Fruit fly (Drosophila melanogaster) whole organism, prepupa: ENCODE results near the gene CG32767.

Source experiments
- Blimp-1 ChIP-seq: fragments of 200-800 bp; sonication (Bioruptor generic); optimal IDR thresholded peaks from 3 replicates; lab custom pipeline; 2017; ENCODE audit warnings: missing biosample characterization, missing genetic modification characterization, mild to moderate bottlenecking, moderate library complexity, missing genetic modification reagents
- CG10669 ChIP-seq: fragments of 200-800 bp; sonication (Bioruptor generic); optimal IDR thresholded peaks from 3 replicates; lab custom pipeline; 2018; ENCODE audit warnings: missing biosample characterization, mild to moderate bottlenecking, missing genetic modification characterization, moderate library complexity
- CG11294 ChIP-seq: fragments of 200-800 bp; sonication (Bioruptor generic); IDR thresholded peaks from 2 replicates; pipeline ENCODE4 v1.3.6; 2022; ENCODE audit warnings: missing biosample characterization, missing genetic modification characterization
- CG11902 ChIP-seq: fragments of 200-800 bp; sonication (Bioruptor generic); optimal IDR thresholded peaks from 3 replicates; lab custom pipeline; 2016; ENCODE audit warnings: missing biosample characterization, missing genetic modification characterization
- CG15336 ChIP-seq: fragments of 200-800 bp; sonication (Bioruptor generic); IDR thresholded peaks from 2 replicates; pipeline ENCODE4 v1.3.6; 2022; ENCODE audit warnings: missing biosample characterization, missing genetic modification characterization
- CG1621 ChIP-seq: fragments of 200-800 bp; sonication (Bioruptor generic); optimal IDR thresholded peaks from 3 replicates; lab custom pipeline; 2018; ENCODE audit warnings: missing biosample characterization, mild to moderate bottlenecking, missing genetic modification characterization
- CG16779 ChIP-seq: fragments of 200-800 bp; sonication (Bioruptor generic); optimal IDR thresholded peaks from 3 replicates; lab custom pipeline; 2017; ENCODE audit warnings: missing biosample characterization, mild to moderate bottlenecking, missing genetic modification characterization
- CG3032 ChIP-seq: fragments of 200-800 bp; optimal IDR thresholded peaks from 2 replicates; lab custom pipeline; 2019; ENCODE audit warnings: missing biosample characterization, mild to moderate bottlenecking, missing genetic modification characterization, moderate library complexity
- CG31627 ChIP-seq: fragments of 200-800 bp; sonication (Bioruptor generic); optimal IDR thresholded peaks from 3 replicates; lab custom pipeline; 2016; ENCODE audit warnings: missing biosample characterization, missing genetic modification characterization
- CG32006 ChIP-seq: fragments of 200-800 bp; sonication (Bioruptor generic); optimal IDR thresholded peaks from 3 replicates; lab custom pipeline; 2017; ENCODE audit warnings: missing biosample characterization, mild to moderate bottlenecking, missing genetic modification characterization
- CG34406 ChIP-seq: fragments of 200-800 bp; sonication (Bioruptor generic); optimal IDR thresholded peaks from 3 replicates; lab custom pipeline; 2016; ENCODE audit warnings: missing biosample characterization, missing genetic modification characterization
- CG3919 ChIP-seq: fragments of 200-800 bp; sonication (Bioruptor generic); optimal IDR thresholded peaks from 3 replicates; lab custom pipeline; 2016; ENCODE audit warnings: missing biosample characterization, missing genetic modification characterization
- CG4318 ChIP-seq: fragments of 200-800 bp; sonication (Bioruptor generic); optimal IDR thresholded peaks from 3 replicates; lab custom pipeline; 2017; ENCODE audit warnings: missing biosample characterization, mild to moderate bottlenecking, missing genetic modification characterization
- CG6163 ChIP-seq: fragments of 200-800 bp; sonication (Bioruptor generic); IDR thresholded peaks from 3 replicates; pipeline ENCODE4 v1.3.6; 2022; ENCODE audit warnings: missing biosample characterization, missing genetic modification characterization
- CG6276 ChIP-seq: fragments of 200-800 bp; sonication (Bioruptor generic); optimal IDR thresholded peaks from 2 replicates; lab custom pipeline; 2017; ENCODE audit warnings: missing biosample characterization, mild to moderate bottlenecking, missing genetic modification characterization
- CG6792 ChIP-seq: fragments of 200-800 bp; sonication (Bioruptor generic); optimal IDR thresholded peaks from 3 replicates; lab custom pipeline; 2016; ENCODE audit warnings: missing biosample characterization, missing genetic modification characterization
- CG7368 ChIP-seq: fragments of 200-800 bp; sonication (Bioruptor generic); optimal IDR thresholded peaks from 3 replicates; lab custom pipeline; 2016; ENCODE audit warnings: missing biosample characterization, missing genetic modification characterization
- CG8119 ChIP-seq: fragments of 200-800 bp; sonication (Bioruptor generic); IDR thresholded peaks from 3 replicates; pipeline ENCODE4 v1.3.6; 2022; ENCODE audit warnings: missing biosample characterization, missing genetic modification characterization
- CG8319 ChIP-seq: fragments of 200-800 bp; sonication (Bioruptor generic); optimal IDR thresholded peaks from 3 replicates; lab custom pipeline; 2016; ENCODE audit warnings: missing biosample characterization, missing genetic modification characterization
- CG9139 ChIP-seq: fragments of 200-800 bp; sonication (Bioruptor generic); optimal IDR thresholded peaks from 3 replicates; lab custom pipeline; 2017; ENCODE audit warnings: missing biosample characterization, mild to moderate bottlenecking, missing genetic modification characterization
- Eip75B ChIP-seq: fragments of 200-800 bp; sonication (Bioruptor generic); optimal IDR thresholded peaks from 3 replicates; lab custom pipeline; 2016; ENCODE audit warnings: missing biosample characterization, missing genetic modification characterization
- Eip78C ChIP-seq: fragments of 200-800 bp; sonication (Bioruptor generic); peaks from one replicate; lab custom pipeline; 2016; ENCODE audit warnings: missing biosample characterization, missing genetic modification characterization
- Eip93F ChIP-seq: fragments of 200-800 bp; sonication (Bioruptor generic); optimal IDR thresholded peaks from 2 replicates; lab custom pipeline; 2016; ENCODE audit warnings: missing biosample characterization, mild to moderate bottlenecking, missing genetic modification characterization
- Ets21C ChIP-seq: fragments of 200-800 bp; sonication (Bioruptor generic); optimal IDR thresholded peaks from 3 replicates; lab custom pipeline; 2016; ENCODE audit warnings: missing biosample characterization, missing genetic modification characterization
- Ets96B ChIP-seq: fragments of 200-800 bp; optimal IDR thresholded peaks from 2 replicates; lab custom pipeline; 2019; ENCODE audit warnings: missing biosample characterization, mild to moderate bottlenecking, missing genetic modification characterization, moderate library complexity
- Gug ChIP-seq: fragments of 200-800 bp; sonication (Bioruptor generic); IDR thresholded peaks from 2 replicates; pipeline ENCODE4 v1.3.6; 2022; ENCODE audit warnings: missing biosample characterization, missing genetic modification characterization
- Hr38 ChIP-seq: sonication (Bioruptor generic); optimal IDR thresholded peaks from 2 replicates; lab custom pipeline; 2016; ENCODE audit warnings: missing biosample characterization, missing genetic modification characterization
- Hr39 ChIP-seq: fragments of 200-800 bp; sonication (Bioruptor generic); optimal IDR thresholded peaks from 2 replicates; lab custom pipeline; 2016; ENCODE audit warnings: missing biosample characterization, missing genetic modification characterization
- Hr4 ChIP-seq: fragments of 200-800 bp; sonication (Bioruptor generic); optimal IDR thresholded peaks from 3 replicates; lab custom pipeline; 2016; ENCODE audit warnings: missing biosample characterization, missing genetic modification characterization
- Met ChIP-seq: fragments of 200-800 bp; sonication (Bioruptor generic); optimal IDR thresholded peaks from 3 replicates; lab custom pipeline; 2016; ENCODE audit warnings: missing biosample characterization, missing genetic modification characterization
- Sox102F ChIP-seq: fragments of 200-800 bp; sonication (Bioruptor generic); optimal IDR thresholded peaks from 2 replicates; lab custom pipeline; 2016; ENCODE audit warnings: missing biosample characterization, mild to moderate bottlenecking, missing genetic modification characterization
- Sox14 ChIP-seq: fragments of 200-800 bp; sonication (Bioruptor generic); optimal IDR thresholded peaks from 3 replicates; lab custom pipeline; 2016; ENCODE audit warnings: missing biosample characterization, missing genetic modification characterization
- acj6 ChIP-seq: fragments of 200-800 bp; sonication (Bioruptor generic); optimal IDR thresholded peaks from 3 replicates; lab custom pipeline; 2016; ENCODE audit warnings: missing biosample characterization, missing genetic modification characterization
- cyc ChIP-seq: fragments of 200-800 bp; sonication (Bioruptor generic); optimal IDR thresholded peaks from 3 replicates; lab custom pipeline; 2016; ENCODE audit warnings: missing biosample characterization, missing genetic modification characterization
- dac ChIP-seq: fragments of 200-800 bp; sonication (Bioruptor generic); optimal IDR thresholded peaks from 2 replicates; lab custom pipeline; 2017; ENCODE audit warnings: missing biosample characterization, mild to moderate bottlenecking, missing genetic modification characterization
- dsx ChIP-seq: fragments of 200-800 bp; optimal IDR thresholded peaks from 3 replicates; lab custom pipeline; 2019; ENCODE audit warnings: missing biosample characterization, mild to moderate bottlenecking, missing genetic modification characterization, moderate library complexity; ENCODE audit not compliant: poor library complexity, severe bottlenecking
- esn ChIP-seq: fragments of 200-800 bp; sonication (Bioruptor generic); optimal IDR thresholded peaks from 2 replicates; lab custom pipeline; 2016; ENCODE audit warnings: missing biosample characterization, mild to moderate bottlenecking, missing genetic modification characterization, moderate library complexity
- fd59A ChIP-seq: fragments of 200-800 bp; sonication (Bioruptor generic); optimal IDR thresholded peaks from 2 replicates; lab custom pipeline; 2017; ENCODE audit warnings: missing biosample characterization, mild to moderate bottlenecking, missing genetic modification characterization, missing genetic modification reagents
- lz ChIP-seq: fragments of 200-800 bp; sonication (Bioruptor generic); optimal IDR thresholded peaks from 3 replicates; lab custom pipeline; 2016; ENCODE audit warnings: missing biosample characterization, missing genetic modification characterization
- net ChIP-seq: fragments of 200-800 bp; sonication (Bioruptor generic); optimal IDR thresholded peaks from 3 replicates; lab custom pipeline; 2016; ENCODE audit warnings: missing biosample characterization, missing genetic modification characterization
- pdm3 ChIP-seq: fragments of 200-800 bp; sonication (Bioruptor generic); optimal IDR thresholded peaks from 3 replicates; lab custom pipeline; 2016; ENCODE audit warnings: missing biosample characterization, missing genetic modification characterization
- salr ChIP-seq, 2 experiments: fragments of 200-800 bp; sonication (Bioruptor generic); optimal IDR thresholded peaks; 3 replicates each; lab custom pipeline; 2016 to 2018; ENCODE audit warnings: missing biosample characterization in 2 of 2, missing genetic modification characterization in 2 of 2, mild to moderate bottlenecking in 1 of 2
- spab ChIP-seq: fragments of 200-800 bp; sonication (Bioruptor generic); optimal IDR thresholded peaks from 2 replicates; lab custom pipeline; 2017; ENCODE audit warnings: missing biosample characterization, mild to moderate bottlenecking, missing genetic modification characterization, missing genetic modification reagents
- ss ChIP-seq, 2 experiments: fragments of 200-800 bp; sonication (Bioruptor generic); optimal IDR thresholded peaks; 2 replicates in 1 of 2; 3 replicates in 1 of 2; lab custom pipeline; 2017 to 2018; ENCODE audit warnings: mild to moderate bottlenecking in 2 of 2, missing biosample characterization in 2 of 2, missing genetic modification characterization in 2 of 2, moderate library complexity in 1 of 2
- svp ChIP-seq: fragments of 200-800 bp; sonication (Bioruptor generic); peaks from one replicate; lab custom pipeline; 2016; ENCODE audit warnings: missing biosample characterization, missing genetic modification characterization
- topi ChIP-seq: fragments of 200-800 bp; sonication (Bioruptor generic); optimal IDR thresholded peaks from 3 replicates; lab custom pipeline; 2016; ENCODE audit warnings: missing biosample characterization, missing genetic modification characterization
- vri ChIP-seq: fragments of 200-800 bp; sonication (Bioruptor generic); optimal IDR thresholded peaks from 3 replicates; lab custom pipeline; 2016; ENCODE audit warnings: missing biosample characterization, mild to moderate bottlenecking, missing genetic modification characterization

The CG32767 gene

dm6 chrX:5030110-5030663, 54.4 kb downstream of the CG32767 start:
- TF ChIP-seq esn (GFP tag; lab: Kevin White, UChicago) = peak; percentile 2
- TF ChIP-seq salr (GFP tag; optimal IDR thresholded peaks at IDR 0.05; lab: Kevin White, UChicago) = no peak
- no peak for TF ChIP-seq CG9139 (GFP tag; lab: Kevin White, UChicago)
- TF ChIP-seq svp (GFP tag; lab: Kevin White, UChicago) = peak; percentile 29
- peak; percentile 6 for TF ChIP-seq CG34406 (GFP tag; lab: Kevin White, UChicago)
- no peak for TF ChIP-seq CG11902 (GFP tag; lab: Kevin White, UChicago)
- TF ChIP-seq Blimp-1 (GFP tag; lab: Kevin White, UChicago) = peak; percentile 91
- TF ChIP-seq Met = peak; percentile 5
- TF ChIP-seq, all 60 proteins: peak for 5

DNA sequence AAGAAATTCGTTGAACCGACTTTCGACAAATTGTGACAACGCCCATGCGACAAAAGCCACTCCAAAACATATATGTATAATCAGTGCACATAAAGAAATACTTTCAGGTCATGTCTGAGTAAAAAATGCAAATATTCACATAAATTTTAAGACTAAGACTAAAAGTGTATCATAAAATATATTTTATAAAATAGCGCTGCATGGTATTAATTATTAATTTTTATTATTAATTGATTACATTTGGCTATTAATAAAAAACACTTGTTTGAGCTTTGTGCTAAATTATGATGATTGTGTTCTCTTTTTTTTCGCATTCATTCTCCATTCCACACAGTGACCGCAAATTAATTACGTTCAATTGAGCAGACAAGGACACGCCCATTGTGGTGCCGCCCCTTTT, 57.2 kb downstream of the CG32767 start:
- TF ChIP-seq dsx (no peak), vri (no peak), acj6 (GFP tag; lab: Kevin White, UChicago) (no peak), CG6792 (GFP tag; lab: Kevin White, UChicago) (no peak), Gug (no peak), Eip78C (peak; percentile 7), svp (GFP tag; lab: Kevin White, UChicago) (peak; percentile 62), topi (GFP tag; lab: Kevin White, UChicago) (no peak), CG9139 (GFP tag; lab: Kevin White, UChicago) (no peak), Blimp-1 (GFP tag; lab: Kevin White, UChicago) (no peak), Ets96B (no peak), Ets21C (GFP tag; lab: Kevin White, UChicago) (no peak), Sox102F (peak; percentile 8), CG31627 (GFP tag; lab: Kevin White, UChicago) (no peak), CG7368 (no peak), Hr4 (GFP tag; lab: Kevin White, UChicago) (no peak), ss (GFP tag; optimal IDR thresholded peaks at IDR 0.05; lab: Kevin White, UChicago) (no peak), CG16779 (tag; lab: Kevin White, UChicago) (no peak), Met (no peak), CG6276 (GFP tag; lab: Kevin White, UChicago) (no peak), dac (GFP tag; lab: Kevin White, UChicago) (no peak), CG11294 (GFP tag; lab: Robert Waterston, UW) (no peak), Hr38 (GFP tag; lab: Kevin White, UChicago) (no peak), Eip75B (GFP tag; lab: Kevin White, UChicago) (no peak), pdm3 (GFP tag; lab: Kevin White, UChicago) (no peak), CG10669 (GFP tag; lab: Kevin White, UChicago) (no peak), cyc (GFP tag; lab: Kevin White, UChicago) (no peak), CG8319 (GFP tag; lab: Kevin White, UChicago) (no peak), CG6163 (GFP tag; lab: Robert Waterston, UW) (no peak), CG4318 (GFP tag; lab: Kevin White, UChicago) (no peak), Eip93F (GFP tag; lab: Kevin White, UChicago) (no peak), CG34406 (GFP tag; lab: Kevin White, UChicago) (peak; percentile 7)

dm6 chrX:5026680-5027079, 57.9 kb downstream of the CG32767 start:
- no peak for TF ChIP-seq CG3032
- TF ChIP-seq Gug = no peak
- peak; percentile 73 for TF ChIP-seq topi (GFP tag; lab: Kevin White, UChicago)
- TF ChIP-seq CG8319 (GFP tag; lab: Kevin White, UChicago) = no peak
- no peak for TF ChIP-seq CG32006 (GFP tag; lab: Kevin White, UChicago)
- peak; percentile 79 for TF ChIP-seq svp (GFP tag; lab: Kevin White, UChicago)
- TF ChIP-seq fd59A (GFP tag; lab: Kevin White, UChicago) = no peak
- peak; percentile 65 for TF ChIP-seq Sox102F
- peak; percentile 2 for TF ChIP-seq Sox14 (GFP tag; lab: Kevin White, UChicago)
- no peak for TF ChIP-seq CG15336 (GFP tag; lab: Robert Waterston, UW)
- TF ChIP-seq Eip93F (GFP tag; lab: Kevin White, UChicago) = no peak
- TF ChIP-seq Hr38 (GFP tag; lab: Kevin White, UChicago) = no peak
- peak; percentile 57 for TF ChIP-seq lz (GFP tag; lab: Kevin White, UChicago)
- TF ChIP-seq net = no peak
- peak; percentile 45 for TF ChIP-seq Eip78C
- peak; percentile 71 for TF ChIP-seq esn (GFP tag; lab: Kevin White, UChicago)
- no peak for TF ChIP-seq CG11294 (GFP tag; lab: Robert Waterston, UW)
- TF ChIP-seq CG6163 (GFP tag; lab: Robert Waterston, UW) = no peak
- no peak for TF ChIP-seq pdm3 (GFP tag; lab: Kevin White, UChicago)
- peak; percentile 66 for TF ChIP-seq cyc (GFP tag; lab: Kevin White, UChicago)
- TF ChIP-seq CG8119 = no peak
- TF ChIP-seq CG3919 (GFP tag; lab: Kevin White, UChicago) = no peak
- no peak for TF ChIP-seq CG1621 (tag; lab: Kevin White, UChicago)
- peak; percentile 68 for TF ChIP-seq Hr39 (GFP tag; lab: Kevin White, UChicago)
- no peak for TF ChIP-seq spab (GFP tag; lab: Kevin White, UChicago)
